Worm (Caenorhabditis elegans): ENCODE measurements around the gene R11D1.13.

DNA sequence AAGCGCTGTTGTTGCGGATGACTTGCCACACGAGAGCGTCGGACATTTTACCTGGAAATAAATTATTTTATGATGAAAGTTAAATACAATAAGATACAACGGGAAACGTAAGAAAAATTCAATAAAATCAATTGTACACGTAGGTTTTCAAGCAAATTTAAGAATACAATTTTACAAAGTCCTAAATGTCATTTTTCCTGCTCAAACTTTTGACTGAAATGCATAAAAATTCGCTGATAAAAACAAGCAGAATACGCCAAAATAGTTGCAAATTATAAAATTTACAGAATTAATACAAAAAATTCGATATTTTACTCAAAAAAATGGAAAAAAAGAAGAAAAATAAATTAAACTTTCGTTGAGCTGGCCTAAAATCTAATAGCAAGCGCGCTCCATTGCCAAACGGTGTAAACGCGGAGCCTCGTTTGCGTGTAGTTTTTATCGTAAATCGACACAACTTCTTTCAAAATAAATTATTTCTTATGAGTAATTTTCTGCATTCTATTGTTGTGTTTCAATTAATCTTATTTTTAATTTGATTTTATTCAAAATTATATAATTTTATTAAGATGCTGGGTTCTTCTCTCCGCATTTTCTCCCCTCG is 1.2 kb downstream of the R11D1.13 start, which contains the start of the genes rpl-28 and mrpl-49:
- TF ChIP-seq nhr-11 (tag; optimal IDR thresholded peaks at IDR 0.05): no peak
- no peak for TF ChIP-seq aly-2 (tag; optimal IDR thresholded peaks at IDR 0.05)
- no peak for TF ChIP-seq peb-1 (tag; optimal IDR thresholded peaks at IDR 0.05)
- peak; percentile 80 for TF ChIP-seq sma-3 (GFP tag; optimal IDR thresholded peaks at IDR 0.05)
- peak; percentile 49 for TF ChIP-seq skn-1 (tag; optimal IDR thresholded peaks at IDR 0.05)
- no peak for TF ChIP-seq elt-3 (tag; optimal IDR thresholded peaks at IDR 0.05)
- peak; percentile 75 for TF ChIP-seq nhr-21 (tag; optimal IDR thresholded peaks at IDR 0.05)
- TF ChIP-seq mbf-1 (tag; optimal IDR thresholded peaks at IDR 0.05): no peak
- peak; percentile 85 for TF ChIP-seq gmeb-1 (tag; optimal IDR thresholded peaks at IDR 0.05)
- TF ChIP-seq ztf-11 (tag; optimal IDR thresholded peaks at IDR 0.05): no peak
- TF ChIP-seq nhr-77 (tag; optimal IDR thresholded peaks at IDR 0.05): no peak
